Fruit fly (Drosophila melanogaster) whole organism, prepupa: ENCODE data around the gene spi.

Experiments
- CG4318 ChIP-seq: fragments of 200-800 bp; sonication (Bioruptor generic); optimal IDR thresholded peaks from 3 replicates; lab custom pipeline; 2017; ENCODE audit warnings: missing biosample characterization, mild to moderate bottlenecking, missing genetic modification characterization
- CG6276 ChIP-seq: fragments of 200-800 bp; sonication (Bioruptor generic); optimal IDR thresholded peaks from 2 replicates; lab custom pipeline; 2017; ENCODE audit warnings: missing biosample characterization, mild to moderate bottlenecking, missing genetic modification characterization
- CG6854 ChIP-seq: fragments of 200-800 bp; sonication (Bioruptor generic); optimal IDR thresholded peaks from 2 replicates; lab custom pipeline; 2017; ENCODE audit warnings: missing biosample characterization, mild to moderate bottlenecking, missing genetic modification characterization
- CG8119 ChIP-seq: fragments of 200-800 bp; sonication (Bioruptor generic); IDR thresholded peaks from 3 replicates; pipeline ENCODE4 v1.3.6; 2022; ENCODE audit warnings: missing biosample characterization, missing genetic modification characterization
- Lpt ChIP-seq: fragments of 200-800 bp; sonication (Bioruptor generic); optimal IDR thresholded peaks from 3 replicates; lab custom pipeline; 2016; ENCODE audit warnings: missing biosample characterization, missing genetic modification characterization
- Sox102F ChIP-seq: fragments of 200-800 bp; sonication (Bioruptor generic); optimal IDR thresholded peaks from 2 replicates; lab custom pipeline; 2016; ENCODE audit warnings: missing biosample characterization, mild to moderate bottlenecking, missing genetic modification characterization
- dac ChIP-seq: fragments of 200-800 bp; sonication (Bioruptor generic); optimal IDR thresholded peaks from 2 replicates; lab custom pipeline; 2017; ENCODE audit warnings: missing biosample characterization, mild to moderate bottlenecking, missing genetic modification characterization
- esn ChIP-seq: fragments of 200-800 bp; sonication (Bioruptor generic); optimal IDR thresholded peaks from 2 replicates; lab custom pipeline; 2016; ENCODE audit warnings: missing biosample characterization, mild to moderate bottlenecking, missing genetic modification characterization, moderate library complexity
- svp ChIP-seq: fragments of 200-800 bp; sonication (Bioruptor generic); peaks from one replicate; lab custom pipeline; 2016; ENCODE audit warnings: missing biosample characterization, missing genetic modification characterization
- vri ChIP-seq: fragments of 200-800 bp; sonication (Bioruptor generic); optimal IDR thresholded peaks from 3 replicates; lab custom pipeline; 2016; ENCODE audit warnings: missing biosample characterization, mild to moderate bottlenecking, missing genetic modification characterization

dm6 chr2L:19526316-19526715 is 50.8 kb downstream of the spi start, which contains the start of the genes Dpm1 and CG10137:
- TF ChIP-seq CG4318 (GFP tag; lab: Kevin White, UChicago) (no peak), Sox102F (no peak), CG6276 (GFP tag; lab: Kevin White, UChicago) (no peak), svp (GFP tag; lab: Kevin White, UChicago) (no peak), vri (GFP tag; lab: Kevin White, UChicago) (no peak), Lpt (GFP tag; lab: Kevin White, UChicago) (no peak), CG8119 (GFP tag; lab: Robert Waterston, UW) (no peak), esn (peak; percentile 15), CG6854 (GFP tag; lab: Kevin White, UChicago) (no peak), dac (GFP tag; lab: Kevin White, UChicago) (no peak)
